Worm (Caenorhabditis elegans) whole organism, L3 larva: ENCODE results near the gene cap-1.

ENCODE experiments used
- R02D3.7 ChIP-seq: fragments of 150-350 bp; optimal IDR thresholded peaks from 2 replicates; lab custom pipeline; 2014; ENCODE audit warnings: missing biosample characterization, missing genetic modification characterization
- ZK546.5 ChIP-seq: sonication (generic microtip); optimal IDR thresholded peaks from 2 replicates; lab custom pipeline; 2017; ENCODE audit warnings: missing biosample characterization, missing genetic modification characterization
- aly-2 ChIP-seq: fragments of 150-350 bp; optimal IDR thresholded peaks from 2 replicates; lab custom pipeline; 2014; ENCODE audit warnings: missing biosample characterization, missing genetic modification characterization
- ama-1 ChIP-seq: fragments of 150-350 bp; optimal IDR thresholded peaks from 2 replicates; lab custom pipeline; 2018
- ceh-16 ChIP-seq: sonication (generic microtip); optimal IDR thresholded peaks from 2 replicates; lab custom pipeline; 2017; ENCODE audit warnings: missing biosample characterization, missing genetic modification characterization
- ceh-28 ChIP-seq: fragments of 150-350 bp; optimal IDR thresholded peaks from 2 replicates; lab custom pipeline; 2014; ENCODE audit warnings: missing biosample characterization, missing genetic modification reagents, missing genetic modification characterization
- ceh-82 ChIP-seq: fragments of 150-350 bp; optimal IDR thresholded peaks from 2 replicates; lab custom pipeline; 2014; ENCODE audit warnings: missing biosample characterization, missing genetic modification characterization
- ceh-9 ChIP-seq: sonication (generic microtip); optimal IDR thresholded peaks from 2 replicates; lab custom pipeline; 2018; ENCODE audit warnings: missing biosample characterization, missing genetic modification characterization
- daf-12 ChIP-seq: fragments of 150-350 bp; optimal IDR thresholded peaks from 2 replicates; lab custom pipeline; 2014; ENCODE audit warnings: missing biosample characterization, missing genetic modification reagents, missing genetic modification characterization
- egl-27 ChIP-seq: sonication (generic microtip); optimal IDR thresholded peaks from 4 replicates; lab custom pipeline; 2017; ENCODE audit warnings: missing biosample characterization, missing genetic modification reagents, missing genetic modification characterization
- egl-5 ChIP-seq: fragments of 150-350 bp; optimal IDR thresholded peaks from 2 replicates; lab custom pipeline; 2017; ENCODE audit warnings: missing biosample characterization, missing genetic modification reagents, missing genetic modification characterization, inconsistent platforms
- elt-1 ChIP-seq: fragments of 150-350 bp; optimal IDR thresholded peaks from 2 replicates; lab custom pipeline; 2014; ENCODE audit warnings: missing biosample characterization, missing genetic modification characterization
- elt-2 ChIP-seq: sonication (generic microtip); optimal IDR thresholded peaks from 2 replicates; lab custom pipeline; 2016; ENCODE audit warnings: missing genetic modification reagents, mild to moderate bottlenecking, missing genetic modification characterization, missing compliant biosample characterization
- elt-3 ChIP-seq, 3 experiments: fragments of 150-350 bp in 1 of 3; sonication (generic microtip) in 2 of 3; optimal IDR thresholded peaks; 2 replicates in 2 of 3; 4 replicates in 1 of 3; lab custom pipeline; 2014 to 2017; ENCODE audit warnings: missing biosample characterization in 3 of 3, missing genetic modification characterization in 3 of 3
- eor-1 ChIP-seq, 2 experiments: fragments of 150-350 bp; optimal IDR thresholded peaks; 2 replicates each; lab custom pipeline; 2014 to 2018; ENCODE audit warnings: missing biosample characterization in 2 of 2, missing genetic modification characterization in 2 of 2
- fkh-10 ChIP-seq: sonication (generic microtip); optimal IDR thresholded peaks from 2 replicates; lab custom pipeline; 2017; ENCODE audit warnings: missing biosample characterization, missing genetic modification reagents, missing genetic modification characterization
- fkh-2 ChIP-seq: fragments of 150-350 bp; optimal IDR thresholded peaks from 2 replicates; lab custom pipeline; 2014; ENCODE audit warnings: missing biosample characterization, missing genetic modification reagents, missing genetic modification characterization
- fos-1 ChIP-seq: fragments of 150-350 bp; optimal IDR thresholded peaks from 2 replicates; lab custom pipeline; 2014; ENCODE audit warnings: missing biosample characterization, missing genetic modification characterization
- hmg-11 ChIP-seq: sonication (generic microtip); optimal IDR thresholded peaks from 2 replicates; lab custom pipeline; 2016; ENCODE audit warnings: missing genetic modification characterization, missing compliant biosample characterization
- jun-1 ChIP-seq: fragments of 150-350 bp; optimal IDR thresholded peaks from 2 replicates; lab custom pipeline; 2014; ENCODE audit warnings: missing biosample characterization, missing genetic modification reagents, missing genetic modification characterization
- lin-15B ChIP-seq: fragments of 150-350 bp; optimal IDR thresholded peaks from 2 replicates; lab custom pipeline; 2014; ENCODE audit warnings: missing biosample characterization, missing genetic modification characterization
- lin-39 ChIP-seq: fragments of 150-350 bp; optimal IDR thresholded peaks from 2 replicates; lab custom pipeline; 2018; ENCODE audit warnings: missing biosample characterization, missing genetic modification reagents, missing genetic modification characterization
- lsy-12 ChIP-seq: sonication (generic microtip); optimal IDR thresholded peaks from 2 replicates; lab custom pipeline; 2016; ENCODE audit warnings: mild to moderate bottlenecking, missing genetic modification characterization, missing compliant biosample characterization
- mdl-1 ChIP-seq: fragments of 150-350 bp; optimal IDR thresholded peaks from 2 replicates; lab custom pipeline; 2014; ENCODE audit warnings: missing biosample characterization, missing genetic modification characterization
- mml-1 ChIP-seq: fragments of 150-350 bp; sonication (generic microtip); optimal IDR thresholded peaks from 3 replicates; lab custom pipeline; 2014; ENCODE audit warnings: missing biosample characterization, missing genetic modification characterization
- nfya-1 ChIP-seq: sonication (generic microtip); optimal IDR thresholded peaks from 2 replicates; lab custom pipeline; 2017; ENCODE audit warnings: missing genetic modification characterization, mild to moderate bottlenecking, missing compliant biosample characterization, antibody characterized with exemption, moderate library complexity; ENCODE audit not compliant: insufficient read depth
- nhr-11 ChIP-seq: fragments of 150-350 bp; optimal IDR thresholded peaks from 2 replicates; lab custom pipeline; 2014; ENCODE audit warnings: missing biosample characterization, missing genetic modification characterization
- nhr-12 ChIP-seq: fragments of 150-350 bp; optimal IDR thresholded peaks from 2 replicates; lab custom pipeline; 2014; ENCODE audit warnings: missing biosample characterization, missing genetic modification characterization
- nhr-23 ChIP-seq: fragments of 150-350 bp; optimal IDR thresholded peaks from 2 replicates; lab custom pipeline; 2014; ENCODE audit warnings: missing biosample characterization, missing genetic modification reagents, missing genetic modification characterization
- nhr-237 ChIP-seq: fragments of 150-350 bp; optimal IDR thresholded peaks from 2 replicates; lab custom pipeline; 2014; ENCODE audit warnings: missing biosample characterization, missing genetic modification characterization
- nhr-25 ChIP-seq: sonication (generic microtip); optimal IDR thresholded peaks from 2 replicates; lab custom pipeline; 2017; ENCODE audit warnings: missing biosample characterization, missing genetic modification characterization
- nhr-28 ChIP-seq: fragments of 150-350 bp; optimal IDR thresholded peaks from 2 replicates; lab custom pipeline; 2014; ENCODE audit warnings: missing biosample characterization, missing genetic modification characterization
- nhr-43 ChIP-seq: sonication (generic microtip); optimal IDR thresholded peaks from 2 replicates; lab custom pipeline; 2016; ENCODE audit warnings: mild to moderate bottlenecking, missing genetic modification characterization, missing compliant biosample characterization; ENCODE audit not compliant: poor library complexity, severe bottlenecking
- nhr-67 ChIP-seq: fragments of 150-350 bp; optimal IDR thresholded peaks from 2 replicates; lab custom pipeline; 2014; ENCODE audit warnings: missing biosample characterization, missing genetic modification characterization
- nhr-76 ChIP-seq: fragments of 150-350 bp; sonication (generic microtip); optimal IDR thresholded peaks from 5 replicates; lab custom pipeline; 2014; ENCODE audit warnings: missing biosample characterization, missing genetic modification characterization
- nhr-77 ChIP-seq: fragments of 150-350 bp; optimal IDR thresholded peaks from 2 replicates; lab custom pipeline; 2014; ENCODE audit warnings: missing biosample characterization, missing genetic modification characterization
- pha-4 ChIP-seq: fragments of 150-350 bp; optimal IDR thresholded peaks from 2 replicates; lab custom pipeline; 2014; ENCODE audit warnings: missing biosample characterization, missing genetic modification reagents, missing genetic modification characterization
- pqm-1 ChIP-seq: fragments of 150-350 bp; optimal IDR thresholded peaks from 2 replicates; lab custom pipeline; 2017; ENCODE audit warnings: missing biosample characterization, missing genetic modification characterization, inconsistent platforms
- sea-2 ChIP-seq: fragments of 150-350 bp; sonication (generic microtip); optimal IDR thresholded peaks from 4 replicates; lab custom pipeline; 2014; ENCODE audit warnings: missing biosample characterization, missing genetic modification reagents, missing genetic modification characterization
- skn-1 ChIP-seq: fragments of 150-350 bp; optimal IDR thresholded peaks from 2 replicates; lab custom pipeline; 2014; ENCODE audit warnings: missing biosample characterization, missing genetic modification characterization
- snpc-4 ChIP-seq: fragments of 150-350 bp; optimal IDR thresholded peaks from 2 replicates; lab custom pipeline; 2014; ENCODE audit warnings: missing biosample characterization, missing genetic modification characterization
- tbx-2 ChIP-seq: sonication (generic microtip); optimal IDR thresholded peaks from 2 replicates; lab custom pipeline; 2016; ENCODE audit warnings: mild to moderate bottlenecking, missing genetic modification characterization, missing compliant biosample characterization
- unc-39 ChIP-seq: sonication (generic microtip); optimal IDR thresholded peaks from 4 replicates; lab custom pipeline; 2017; ENCODE audit warnings: missing biosample characterization, missing genetic modification characterization
- unc-62 ChIP-seq: fragments of 150-350 bp; sonication (generic microtip); optimal IDR thresholded peaks from 4 replicates; lab custom pipeline; 2014; ENCODE audit warnings: missing biosample characterization, missing genetic modification reagents, missing genetic modification characterization
- zag-1 ChIP-seq: fragments of 150-350 bp; optimal IDR thresholded peaks from 2 replicates; lab custom pipeline; 2014; ENCODE audit warnings: missing biosample characterization, missing genetic modification characterization
- ztf-11 ChIP-seq: fragments of 150-350 bp; optimal IDR thresholded peaks from 2 replicates; lab custom pipeline; 2014; ENCODE audit warnings: missing biosample characterization, missing genetic modification characterization
- ztf-4 ChIP-seq: fragments of 150-350 bp; optimal IDR thresholded peaks from 2 replicates; lab custom pipeline; 2014; ENCODE audit warnings: missing biosample characterization, missing genetic modification characterization

cap-1 gene

DNA sequence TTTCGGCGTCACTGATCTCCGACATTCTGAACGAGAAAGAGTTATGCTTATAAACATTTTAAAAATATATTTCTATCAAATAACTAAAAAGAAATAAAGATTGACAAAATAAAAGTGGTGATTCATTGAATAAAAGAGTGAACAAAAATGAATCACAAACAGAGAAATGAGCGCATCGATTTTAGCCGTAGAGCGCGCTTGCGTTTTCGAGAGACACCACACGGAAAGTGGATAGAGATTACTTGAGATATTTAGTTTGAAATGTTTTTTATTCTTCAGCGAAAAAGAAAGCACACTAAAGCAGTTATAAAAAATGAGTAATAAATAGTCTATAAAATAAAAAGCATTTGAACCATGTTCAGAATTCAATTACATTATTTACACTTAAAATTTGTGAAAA is at the start of gene cap-1:
cap-1 (minus strand) TSS at position 26 of the 400 bp plus-strand sequence.
- TF ChIP-seq mdl-1 (tag; lab: Kevin White, UChicago) (no peak), hmg-11 (tag; lab: Kevin White, UChicago) (peak; percentile 72), elt-2 (peak; percentile 33), ztf-11 (no peak), fkh-10 (no peak), mml-1 (tag; lab: Kevin White, UChicago) (no peak), pha-4 (tag; lab: Kevin White, UChicago) (peak; percentile 92), lin-39 (tag; lab: Kevin White, UChicago) (no peak), nhr-237 (tag; lab: Kevin White, UChicago) (no peak), elt-1 (no peak), skn-1 (tag; lab: Kevin White, UChicago) (no peak), lin-15B (tag; lab: Kevin White, UChicago) (peak; percentile 88), nhr-25 (tag; lab: Kevin White, UChicago) (peak; percentile 44), snpc-4 (tag; lab: Kevin White, UChicago) (peak; percentile 80), nhr-76 (tag; lab: Kevin White, UChicago) (no peak), unc-62 (GFP tag; lab: Kevin White, UChicago) (no peak), nhr-11 (tag; lab: Kevin White, UChicago) (no peak), egl-27 (tag; lab: Kevin White, UChicago) (no peak), jun-1 (peak; percentile 28), ceh-16 (no peak), nhr-28 (tag; lab: Kevin White, UChicago) (no peak), nhr-23 (tag; lab: Kevin White, UChicago) (peak; percentile 82), fos-1 (tag; lab: Kevin White, UChicago) (peak; percentile 50), nfya-1 (peak; percentile 68), zag-1 (tag; lab: Kevin White, UChicago) (no peak), aly-2 (tag; lab: Kevin White, UChicago) (no peak), ceh-82 (tag; lab: Kevin White, UChicago) (peak; percentile 35), ama-1 (lab: Kevin White, UChicago) (no peak), egl-5 (peak; percentile 52), ceh-28 (tag; lab: Kevin White, UChicago) (peak; percentile 73), ztf-4 (tag; lab: Kevin White, UChicago) (no peak), pqm-1 (tag; lab: Kevin White, UChicago) (peak; percentile 53), nhr-67 (tag; lab: Kevin White, UChicago) (no peak), unc-39 (tag; lab: Kevin White, UChicago) (no peak), sea-2 (no peak), R02D3.7 (tag; lab: Kevin White, UChicago) (no peak), nhr-43 (tag; lab: Kevin White, UChicago) (no peak), lsy-12 (tag; lab: Kevin White, UChicago) (no peak), elt-3 (tag; optimal IDR thresholded peaks at IDR 0.05; lab: Kevin White, UChicago) (no peak), nhr-77 (tag; lab: Kevin White, UChicago) (no peak), ZK546.5 (no peak), ceh-9 (tag; lab: Kevin White, UChicago) (no peak), daf-12 (no peak), fkh-2 (no peak), nhr-12 (tag; lab: Kevin White, UChicago) (no peak), tbx-2 (tag; lab: Kevin White, UChicago) (no peak), eor-1 (tag; optimal IDR thresholded peaks at IDR 0.05; lab: Kevin White, UChicago) (no peak)
